Fruit fly (Drosophila melanogaster): Measurements from ENCODE around the gene mIF2.

The mIF2 gene

dm6 chr3R:28520401-28520800 lies 24.2 kb downstream of the mIF2 start, which contains the start of gene CG31051:
CG31051 (minus strand) TSS chr3R:28520515.
- TF ChIP-seq net (GFP tag; optimal IDR thresholded peaks at IDR 0.05): no peak
- peak; percentile 54 for TF ChIP-seq svp (GFP tag)
